Fruit fly (Drosophila melanogaster) whole organism, embryonic: Measurements from ENCODE around the gene asf1.

Experiments
- CG1024 ChIP-seq: fragments of 200-800 bp; sonication (Bioruptor generic); IDR thresholded peaks from 2 replicates; pipeline ENCODE4 v1.3.6; 2022; ENCODE audit warnings: missing biosample characterization, missing genetic modification characterization
- CG10565 ChIP-seq: fragments of 200-800 bp; sonication (Bioruptor generic); optimal IDR thresholded peaks from 3 replicates; lab custom pipeline; 2016; ENCODE audit warnings: missing biosample characterization, mild to moderate bottlenecking, missing genetic modification characterization
- CG10654 ChIP-seq: fragments of 200-800 bp; sonication (Bioruptor generic); optimal IDR thresholded peaks from 2 replicates; lab custom pipeline; 2016; ENCODE audit warnings: missing biosample characterization, missing genetic modification characterization
- CG11247 ChIP-seq: fragments of 200-800 bp; sonication (Bioruptor generic); IDR thresholded peaks from 2 replicates; pipeline ENCODE4 v1.3.6; 2022; ENCODE audit warnings: missing biosample characterization, missing genetic modification characterization
- CG13424 ChIP-seq: fragments of 200-800 bp; sonication (Bioruptor generic); optimal IDR thresholded peaks from 2 replicates; lab custom pipeline; 2019; ENCODE audit warnings: missing biosample characterization, mild to moderate bottlenecking, missing genetic modification characterization, moderate library complexity
- CG1792 ChIP-seq: fragments of 200-800 bp; sonication (Bioruptor generic); optimal IDR thresholded peaks from 2 replicates; lab custom pipeline; 2016; ENCODE audit warnings: missing biosample characterization, missing genetic modification characterization
- CG2202 ChIP-seq: fragments of 200-800 bp; sonication (Bioruptor generic); optimal IDR thresholded peaks from 2 replicates; lab custom pipeline; 2018; ENCODE audit warnings: missing biosample characterization, mild to moderate bottlenecking, missing genetic modification characterization
- CG2889 ChIP-seq: fragments of 200-800 bp; sonication (Bioruptor generic); IDR thresholded peaks from 3 replicates; pipeline ENCODE4 v1.3.6; 2022; ENCODE audit warnings: missing biosample characterization, missing genetic modification characterization
- CG32532 ChIP-seq: fragments of 200-800 bp; sonication (Bioruptor generic); IDR thresholded peaks from 2 replicates; pipeline ENCODE4 v1.3.6; 2022; ENCODE audit warnings: missing biosample characterization, missing genetic modification characterization
- CG33213 ChIP-seq: fragments of 200-800 bp; sonication (Bioruptor generic); optimal IDR thresholded peaks from 3 replicates; lab custom pipeline; 2016; ENCODE audit warnings: missing biosample characterization, missing genetic modification characterization
- CG34224 ChIP-seq: fragments of 200-800 bp; sonication (Bioruptor generic); IDR thresholded peaks from 3 replicates; pipeline ENCODE4 v1.3.6; 2022; ENCODE audit warnings: missing biosample characterization, missing genetic modification characterization; ENCODE audit not compliant: partially characterized antibody
- CG42726 ChIP-seq: fragments of 200-800 bp; sonication (Bioruptor generic); IDR thresholded peaks from 2 replicates; pipeline ENCODE4 v1.3.6; 2022; ENCODE audit warnings: missing biosample characterization, missing genetic modification characterization; ENCODE audit not compliant: partially characterized antibody
- CG4404 ChIP-seq: fragments of 200-800 bp; sonication (Bioruptor generic); IDR thresholded peaks from 2 replicates; pipeline ENCODE4 v1.3.6; 2022; ENCODE audit warnings: missing biosample characterization, missing genetic modification characterization
- CG6272 ChIP-seq: fragments of 200-800 bp; sonication (Bioruptor generic); IDR thresholded peaks from 2 replicates; pipeline ENCODE4 v1.3.6; 2022; ENCODE audit warnings: missing biosample characterization, missing genetic modification characterization
- CG7963 ChIP-seq: fragments of 200-800 bp; sonication (Bioruptor generic); IDR thresholded peaks from 3 replicates; pipeline ENCODE4 v1.3.6; 2022; ENCODE audit warnings: missing biosample characterization, missing genetic modification characterization; ENCODE audit not compliant: partially characterized antibody
- CG8765 ChIP-seq: fragments of 200-800 bp; sonication (Bioruptor generic); IDR thresholded peaks from 2 replicates; pipeline ENCODE4 v1.3.6; 2022; ENCODE audit warnings: missing biosample characterization, missing genetic modification characterization
- CG8944 ChIP-seq: fragments of 200-800 bp; sonication (Bioruptor generic); optimal IDR thresholded peaks from 3 replicates; lab custom pipeline; 2016; ENCODE audit warnings: missing biosample characterization, missing genetic modification characterization
- CG9609 ChIP-seq: fragments of 200-800 bp; sonication (Bioruptor generic); optimal IDR thresholded peaks from 3 replicates; lab custom pipeline; 2016; ENCODE audit warnings: missing biosample characterization, missing genetic modification characterization
- CG9876 ChIP-seq: fragments of 200-800 bp; sonication (Bioruptor generic); optimal IDR thresholded peaks from 2 replicates; lab custom pipeline; 2016; ENCODE audit warnings: missing biosample characterization, missing genetic modification characterization
- Dip2 ChIP-seq: fragments of 200-800 bp; sonication (Bioruptor generic); IDR thresholded peaks from 2 replicates; pipeline ENCODE4 v1.3.6; 2022; ENCODE audit warnings: missing biosample characterization, missing genetic modification characterization
- Ets65A ChIP-seq: fragments of 200-800 bp; sonication (Bioruptor generic); peaks from one replicate; lab custom pipeline; 2016; ENCODE audit warnings: missing biosample characterization, missing genetic modification characterization
- H15 ChIP-seq: fragments of 200-800 bp; sonication (Bioruptor generic); IDR thresholded peaks from 3 replicates; pipeline ENCODE4 v1.3.6; 2022; ENCODE audit warnings: missing biosample characterization, missing genetic modification characterization
- HHEX ChIP-seq: fragments of 200-800 bp; sonication (Bioruptor generic); optimal IDR thresholded peaks from 3 replicates; lab custom pipeline; 2017; ENCODE audit warnings: missing biosample characterization, mild to moderate bottlenecking, missing genetic modification characterization, missing genetic modification reagents
- HLH54F ChIP-seq: fragments of 200-800 bp; sonication (Bioruptor generic); optimal IDR thresholded peaks from 3 replicates; lab custom pipeline; 2016; ENCODE audit warnings: missing biosample characterization, missing genetic modification characterization
- Hr78 ChIP-seq, 2 experiments: fragments of 200-800 bp in 1 of 2; fragments of >200 bp in 1 of 2; sonication (Bioruptor generic) in 1 of 2; optimal IDR thresholded peaks; 2 replicates each; lab custom pipeline; 2017 to 2019; ENCODE audit warnings: missing biosample characterization in 2 of 2, missing genetic modification characterization in 2 of 2, mild to moderate bottlenecking in 1 of 2, moderate library complexity in 1 of 2
- Med ChIP-seq: fragments of 200-800 bp; sonication (Bioruptor generic); peaks from one replicate; lab custom pipeline; 2016; ENCODE audit warnings: missing biosample characterization, missing genetic modification characterization, mild to moderate bottlenecking, inconsistent platforms, moderate library complexity
- Mes4 ChIP-seq: fragments of 200-800 bp; sonication (Bioruptor generic); optimal IDR thresholded peaks from 2 replicates; lab custom pipeline; 2016; ENCODE audit warnings: missing biosample characterization, missing genetic modification characterization
- Nf-YC ChIP-seq: fragments of 200-800 bp; optimal IDR thresholded peaks from 3 replicates; lab custom pipeline; 2019; ENCODE audit warnings: missing biosample characterization, mild to moderate bottlenecking, missing genetic modification characterization, moderate library complexity
- NfI ChIP-seq: fragments of 200-800 bp; sonication (Bioruptor generic); optimal IDR thresholded peaks from 3 replicates; lab custom pipeline; 2018; ENCODE audit warnings: missing biosample characterization, mild to moderate bottlenecking, missing genetic modification characterization, moderate library complexity
- Taf1 ChIP-seq: fragments of 200-800 bp; sonication (Bioruptor generic); IDR thresholded peaks from 2 replicates; pipeline ENCODE4 v1.3.6; 2022; ENCODE audit warnings: missing biosample characterization, missing genetic modification characterization
- amos ChIP-seq: fragments of 200-800 bp; sonication (Bioruptor generic); IDR thresholded peaks from 2 replicates; pipeline ENCODE4 v1.3.6; 2022; ENCODE audit warnings: missing biosample characterization, missing genetic modification characterization; ENCODE audit not compliant: partially characterized antibody
- ap ChIP-seq: fragments of 200-800 bp; sonication (Bioruptor generic); IDR thresholded peaks from 2 replicates; pipeline ENCODE4 v1.3.6; 2022; ENCODE audit warnings: missing biosample characterization, missing genetic modification characterization
- bigmax ChIP-seq: fragments of 200-800 bp; sonication (Bioruptor generic); optimal IDR thresholded peaks from 2 replicates; lab custom pipeline; 2018; ENCODE audit warnings: missing biosample characterization, mild to moderate bottlenecking, missing genetic modification characterization
- croc ChIP-seq: fragments of 200-800 bp; sonication (Bioruptor generic); conservative IDR thresholded peaks from 3 replicates; pipeline ENCODE4 v1.3.6; 2022; ENCODE audit warnings: missing biosample characterization, missing genetic modification characterization
- cwo ChIP-seq: fragments of 200-800 bp; sonication (Bioruptor generic); optimal IDR thresholded peaks from 3 replicates; lab custom pipeline; 2017; ENCODE audit warnings: missing biosample characterization, missing genetic modification characterization, mild to moderate bottlenecking, moderate library complexity, missing genetic modification reagents
- dimm ChIP-seq: fragments of 200-800 bp; sonication (Bioruptor generic); IDR thresholded peaks from 2 replicates; pipeline ENCODE4 v1.3.6; 2022; ENCODE audit warnings: missing biosample characterization, missing genetic modification characterization
- emc ChIP-seq: fragments of 200-800 bp; sonication (Bioruptor generic); optimal IDR thresholded peaks from 2 replicates; lab custom pipeline; 2016; ENCODE audit warnings: missing biosample characterization, missing genetic modification characterization
- fd102C ChIP-seq: fragments of 200-800 bp; sonication (Bioruptor generic); optimal IDR thresholded peaks from 2 replicates; lab custom pipeline; 2018; ENCODE audit warnings: missing biosample characterization, mild to moderate bottlenecking, missing genetic modification characterization, moderate library complexity
- fd64A ChIP-seq: fragments of 200-800 bp; sonication (Bioruptor generic); optimal IDR thresholded peaks from 3 replicates; lab custom pipeline; 2018; ENCODE audit warnings: missing biosample characterization, mild to moderate bottlenecking, missing genetic modification characterization
- gfzf ChIP-seq: fragments of 200-800 bp; sonication (Bioruptor generic); optimal IDR thresholded peaks from 2 replicates; lab custom pipeline; 2016; ENCODE audit warnings: missing biosample characterization, mild to moderate bottlenecking, missing genetic modification characterization, moderate library complexity
- her ChIP-seq: fragments of 200-800 bp; sonication (Bioruptor generic); optimal IDR thresholded peaks from 2 replicates; lab custom pipeline; 2016; ENCODE audit warnings: missing biosample characterization, missing genetic modification characterization
- jumu ChIP-seq: fragments of 200-800 bp; sonication (Bioruptor generic); optimal IDR thresholded peaks from 3 replicates; lab custom pipeline; 2016; ENCODE audit warnings: missing biosample characterization, missing genetic modification characterization
- lbe ChIP-seq: fragments of 200-800 bp; sonication (Bioruptor generic); optimal IDR thresholded peaks from 2 replicates; lab custom pipeline; 2016; ENCODE audit warnings: missing biosample characterization, mild to moderate bottlenecking, missing genetic modification characterization
- peb ChIP-seq: fragments of 200-800 bp; sonication (Bioruptor generic); IDR thresholded peaks from 2 replicates; pipeline ENCODE4 v1.3.6; 2022; ENCODE audit warnings: missing biosample characterization, missing genetic modification characterization
- pfk ChIP-seq: fragments of 200-800 bp; sonication (Bioruptor generic); optimal IDR thresholded peaks from 2 replicates; lab custom pipeline; 2018; ENCODE audit warnings: missing biosample characterization, mild to moderate bottlenecking, missing genetic modification characterization, moderate library complexity
- psq ChIP-seq: fragments of 200-800 bp; sonication (Bioruptor generic); optimal IDR thresholded peaks from 2 replicates; lab custom pipeline; 2017; ENCODE audit warnings: missing biosample characterization, missing genetic modification characterization
- pzg ChIP-seq: fragments of 200-800 bp; sonication (Bioruptor generic); optimal IDR thresholded peaks from 3 replicates; lab custom pipeline; 2018; ENCODE audit warnings: missing biosample characterization, mild to moderate bottlenecking, missing genetic modification characterization, moderate library complexity
- repo ChIP-seq: fragments of 200-800 bp; sonication (Bioruptor generic); optimal IDR thresholded peaks from 2 replicates; lab custom pipeline; 2016; ENCODE audit warnings: missing biosample characterization, missing genetic modification characterization
- scrt ChIP-seq: fragments of 200-800 bp; sonication (Bioruptor generic); optimal IDR thresholded peaks from 2 replicates; lab custom pipeline; 2018; ENCODE audit warnings: missing biosample characterization, mild to moderate bottlenecking, missing genetic modification characterization, moderate library complexity
- ttk ChIP-seq: fragments of 200-800 bp; sonication (Bioruptor generic); IDR thresholded peaks from 2 replicates; pipeline ENCODE4 v2.1.2; 2022; ENCODE audit warnings: missing biosample characterization, missing genetic modification characterization
- twi ChIP-seq: fragments of 200-800 bp; optimal IDR thresholded peaks from 2 replicates; lab custom pipeline; 2019; ENCODE audit warnings: missing biosample characterization, mild to moderate bottlenecking, missing genetic modification characterization, moderate library complexity

The asf1 gene

dm6 chr3L:19636821-19637460, 18.2 kb downstream of the asf1 start (continued):
- TF ChIP-seq CG34224 (GFP tag; lab: Robert Waterston, UW) (no peak), Dip2 (GFP tag; lab: Robert Waterston, UW) (no peak), CG13424 (peak; percentile 59), bigmax (GFP tag; lab: Kevin White, UChicago) (no peak), her (no peak), HHEX (no peak), CG32532 (no peak), Nf-YC (tag; lab: Kevin White, UChicago) (no peak), pzg (GFP tag; lab: Kevin White, UChicago) (no peak), amos (GFP tag; lab: Robert Waterston, UW) (no peak), Taf1 (no peak), CG8944 (GFP tag; lab: Kevin White, UChicago) (no peak), CG1792 (GFP tag; lab: Kevin White, UChicago) (no peak), psq (GFP tag; lab: Kevin White, UChicago) (no peak), CG4404 (GFP tag; lab: Robert Waterston, UW) (peak; percentile 85), Mes4 (no peak), lbe (GFP tag; lab: Kevin White, UChicago) (no peak), Ets65A (GFP tag; lab: Kevin White, UChicago) (no peak), CG1024 (GFP tag; lab: Robert Waterston, UW) (no peak), CG11247 (GFP tag; lab: Robert Waterston, UW) (no peak), ttk (GFP tag; lab: Robert Waterston, UW) (no peak), CG2202 (tag; lab: Kevin White, UChicago) (peak; percentile 74), NfI (GFP tag; lab: Kevin White, UChicago) (no peak), pfk (GFP tag; lab: Kevin White, UChicago) (no peak), jumu (no peak), repo (GFP tag; lab: Kevin White, UChicago) (no peak), cwo (GFP tag; lab: Kevin White, UChicago) (no peak), CG7963 (no peak), croc (GFP tag; lab: Robert Waterston, UW) (peak; percentile 52; the same call in 2 of the 3 replicates), gfzf (no peak), Med (peak; percentile 15), H15 (GFP tag; lab: Robert Waterston, UW) (no peak), ap (GFP tag; lab: Robert Waterston, UW) (no peak), Hr78 (GFP tag; optimal IDR thresholded peaks at IDR 0.05; lab: Kevin White, UChicago) (no peak), fd64A (no peak), CG9609 (GFP tag; lab: Kevin White, UChicago) (no peak), CG10654 (GFP tag; lab: Kevin White, UChicago) (no peak), CG8765 (peak; percentile 43; the same call in 1 of the 2 replicates), twi (tag; lab: Kevin White, UChicago) (peak; percentile 69), CG33213 (no peak), HLH54F (no peak), peb (GFP tag; lab: Robert Waterston, UW) (no peak), fd102C (GFP tag; lab: Kevin White, UChicago) (peak; percentile 84), CG9876 (no peak), CG42726 (GFP tag; lab: Robert Waterston, UW) (no peak), CG2889 (GFP tag; lab: Robert Waterston, UW) (no peak; the same call in 2 of the 3 replicates), CG6272 (no peak), dimm (GFP tag; lab: Robert Waterston, UW) (no peak), emc (GFP tag; lab: Kevin White, UChicago) (no peak), scrt (GFP tag; lab: Kevin White, UChicago) (no peak), CG10565 (GFP tag; lab: Kevin White, UChicago) (no peak)
